Worm (Caenorhabditis elegans) whole organism, L1 larva: ENCODE results near the gene rpy-1.

Experiments
- blmp-1 ChIP-seq: fragments of 150-350 bp; optimal IDR thresholded peaks from 2 replicates; lab custom pipeline; 2014; ENCODE audit warnings: missing biosample characterization, missing genetic modification characterization
- dpl-1 ChIP-seq, 3 experiments: fragments of 150-350 bp in 2 of 3; sonication (generic microtip) in 1 of 3; optimal IDR thresholded peaks; 2 replicates each; lab custom pipeline; 2014 to 2017; ENCODE audit warnings: missing biosample characterization in 3 of 3, missing genetic modification characterization in 3 of 3, missing genetic modification reagents in 3 of 3
- dsc-1 ChIP-seq: sonication (generic microtip); optimal IDR thresholded peaks from 2 replicates; lab custom pipeline; 2016; ENCODE audit warnings: mild to moderate bottlenecking, missing genetic modification characterization, missing compliant biosample characterization
- efl-1 ChIP-seq, 4 experiments: fragments of 150-350 bp; optimal IDR thresholded peaks in 3 of 4; peaks in 1 of 4; 1 replicate in 1 of 4; 2 replicates in 3 of 4; lab custom pipeline; 2014; ENCODE audit warnings: missing biosample characterization in 2 of 4, missing genetic modification characterization in 2 of 4, missing genetic modification reagents in 2 of 4
- fkh-8 ChIP-seq: sonication (generic microtip); optimal IDR thresholded peaks from 2 replicates; lab custom pipeline; 2016; ENCODE audit warnings: mild to moderate bottlenecking, missing genetic modification characterization, missing compliant biosample characterization
- fos-1 ChIP-seq: fragments of 150-350 bp; optimal IDR thresholded peaks from 2 replicates; lab custom pipeline; 2014; ENCODE audit warnings: missing biosample characterization, missing genetic modification characterization
- grh-1 ChIP-seq: fragments of 200-800 bp; sonication (Bioruptor generic); IDR thresholded peaks from 2 replicates; pipeline ENCODE4 v1.3.6; 2022; ENCODE audit warnings: missing genetic modification reagents, missing genetic modification characterization, missing compliant biosample characterization
- hlh-17 ChIP-seq: fragments of 200-800 bp; sonication (Bioruptor generic); optimal IDR thresholded peaks from 2 replicates; lab custom pipeline; 2018; ENCODE audit warnings: missing genetic modification characterization, mild to moderate bottlenecking, missing compliant biosample characterization, moderate library complexity, borderline replicate concordance
- isw-1 ChIP-seq: fragments of 200-800 bp; sonication (Bioruptor generic); IDR thresholded peaks from 2 replicates; pipeline ENCODE4 v1.3.6; 2022; ENCODE audit warnings: missing genetic modification characterization, missing compliant biosample characterization
- lin-14 ChIP-seq: fragments of 200-800 bp; sonication (Bioruptor generic); optimal IDR thresholded peaks from 2 replicates; lab custom pipeline; 2018; ENCODE audit warnings: mild to moderate bottlenecking, missing genetic modification characterization, moderate library complexity, missing compliant biosample characterization
- lin-35 ChIP-seq, 2 experiments: fragments of 150-350 bp; optimal IDR thresholded peaks; 2 replicates each; lab custom pipeline; 2014; ENCODE audit warnings: missing biosample characterization in 2 of 2, missing genetic modification characterization in 2 of 2, missing genetic modification reagents in 2 of 2
- lin-39 ChIP-seq: fragments of 150-350 bp; optimal IDR thresholded peaks from 2 replicates; lab custom pipeline; 2014; ENCODE audit warnings: missing biosample characterization, missing genetic modification reagents, missing genetic modification characterization
- lir-3 ChIP-seq: sonication (generic microtip); optimal IDR thresholded peaks from 2 replicates; lab custom pipeline; 2016; ENCODE audit warnings: mild to moderate bottlenecking, missing genetic modification characterization, moderate library complexity, missing compliant biosample characterization; ENCODE audit not compliant: poor library complexity
- lsy-2 ChIP-seq, 2 experiments: fragments of 150-350 bp; optimal IDR thresholded peaks; 2 replicates each; lab custom pipeline; 2014; ENCODE audit warnings: missing biosample characterization in 2 of 2, missing genetic modification characterization in 2 of 2
- nhr-11 ChIP-seq: fragments of 150-350 bp; optimal IDR thresholded peaks from 2 replicates; lab custom pipeline; 2014; ENCODE audit warnings: missing biosample characterization, missing genetic modification characterization
- nhr-19 ChIP-seq: fragments of 200-800 bp; sonication (Bioruptor generic); conservative IDR thresholded peaks from 2 replicates; pipeline ENCODE4 v1.3.6; 2022; ENCODE audit warnings: missing genetic modification characterization, missing compliant biosample characterization
- nhr-20 ChIP-seq: sonication (generic microtip); optimal IDR thresholded peaks from 2 replicates; lab custom pipeline; 2016; ENCODE audit warnings: mild to moderate bottlenecking, missing genetic modification characterization, missing compliant biosample characterization
- nhr-28 ChIP-seq: fragments of 150-350 bp; optimal IDR thresholded peaks from 2 replicates; lab custom pipeline; 2014; ENCODE audit warnings: missing biosample characterization, missing genetic modification characterization
- nhr-47 ChIP-seq: sonication (generic microtip); optimal IDR thresholded peaks from 2 replicates; lab custom pipeline; 2016; ENCODE audit warnings: mild to moderate bottlenecking, missing genetic modification characterization, moderate library complexity, missing compliant biosample characterization
- nhr-71 ChIP-seq: sonication (generic microtip); optimal IDR thresholded peaks from 2 replicates; lab custom pipeline; 2016; ENCODE audit warnings: mild to moderate bottlenecking, missing genetic modification characterization, moderate library complexity, missing compliant biosample characterization
- nhr-85 ChIP-seq: sonication (generic microtip); peaks from one replicate; lab custom pipeline; 2016; ENCODE audit warnings: missing genetic modification characterization, inconsistent platforms, missing compliant biosample characterization
- rnt-1 ChIP-seq: sonication (generic microtip); optimal IDR thresholded peaks from 2 replicates; lab custom pipeline; 2016; ENCODE audit warnings: mild to moderate bottlenecking, missing genetic modification characterization, moderate library complexity, missing compliant biosample characterization
- skn-1 ChIP-seq: fragments of 150-350 bp; optimal IDR thresholded peaks from 2 replicates; lab custom pipeline; 2014; ENCODE audit warnings: missing biosample characterization, missing genetic modification characterization
- snu-23 ChIP-seq: sonication (generic microtip); optimal IDR thresholded peaks from 2 replicates; lab custom pipeline; 2016; ENCODE audit warnings: missing genetic modification characterization, missing compliant biosample characterization
- sptf-1 ChIP-seq: fragments of 150-350 bp; optimal IDR thresholded peaks from 2 replicates; lab custom pipeline; 2014; ENCODE audit warnings: missing biosample characterization, missing genetic modification characterization
- tbx-2 ChIP-seq: sonication (generic microtip); optimal IDR thresholded peaks from 2 replicates; lab custom pipeline; 2016; ENCODE audit warnings: missing genetic modification characterization, missing compliant biosample characterization
- tlp-1 ChIP-seq: fragments of 150-350 bp; optimal IDR thresholded peaks from 2 replicates; lab custom pipeline; 2014; ENCODE audit warnings: missing biosample characterization, missing genetic modification characterization
- unc-30 ChIP-seq: sonication (generic microtip); optimal IDR thresholded peaks from 2 replicates; lab custom pipeline; 2017; ENCODE audit warnings: missing biosample characterization, missing genetic modification characterization
- unc-62 ChIP-seq: fragments of 150-350 bp; optimal IDR thresholded peaks from 2 replicates; lab custom pipeline; 2014; ENCODE audit warnings: missing biosample characterization, missing genetic modification reagents, missing genetic modification characterization
- unc-86 ChIP-seq: sonication (generic microtip); optimal IDR thresholded peaks from 2 replicates; lab custom pipeline; 2016; ENCODE audit warnings: missing genetic modification characterization, missing compliant biosample characterization
- vab-15 ChIP-seq: sonication (generic microtip); optimal IDR thresholded peaks from 2 replicates; lab custom pipeline; 2017; ENCODE audit warnings: missing genotype, mild to moderate bottlenecking, missing genetic modification characterization, missing compliant biosample characterization
- ztf-4 ChIP-seq: fragments of 150-350 bp; optimal IDR thresholded peaks from 2 replicates; lab custom pipeline; 2014; ENCODE audit warnings: missing biosample characterization, missing genetic modification characterization

rpy-1 gene

DNA sequence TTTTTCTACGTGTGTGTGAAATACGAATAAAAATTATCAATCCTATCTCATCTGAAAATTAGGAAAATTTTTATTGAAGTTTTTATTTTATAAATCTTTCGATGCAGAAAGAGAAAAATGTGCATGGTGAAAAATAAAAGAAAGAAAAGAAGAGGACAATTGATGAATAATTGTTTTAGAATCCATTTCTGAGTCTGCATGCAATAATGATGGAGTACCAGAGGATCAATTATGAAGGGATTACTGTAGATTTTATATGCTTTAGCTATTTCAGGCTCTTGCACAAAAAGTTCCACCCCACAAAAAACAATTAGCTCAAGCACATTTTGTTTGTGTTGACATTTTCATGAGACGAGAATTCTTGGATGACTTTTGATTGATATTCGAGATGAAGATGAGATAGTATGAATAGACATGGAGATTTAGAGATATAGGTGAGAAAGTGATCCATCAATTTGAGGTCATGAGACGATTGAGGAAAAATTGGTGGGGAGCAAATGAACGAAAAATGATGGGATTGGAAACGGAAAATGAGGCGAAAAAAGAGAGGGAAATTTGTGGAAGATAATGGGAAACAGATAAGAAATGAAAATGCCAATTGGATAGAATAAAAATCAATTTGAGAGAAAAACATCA, at the start of gene rpy-1:
TSS of gene rpy-1 (minus strand) at position 51 of the 636 bp plus-strand sequence.
- TF ChIP-seq isw-1 (GFP tag; lab: Robert Waterston, UW), result no peak
- peak; percentile 7 for TF ChIP-seq nhr-85
- peak; percentile 60 for TF ChIP-seq rnt-1 (tag; lab: Kevin White, UChicago)
- TF ChIP-seq vab-15 (tag; lab: Kevin White, UChicago), result no peak
- TF ChIP-seq snu-23 (GFP tag; lab: Kevin White, UChicago), result peak; percentile 36
- TF ChIP-seq lin-39 (tag; lab: Kevin White, UChicago), result peak; percentile 61
- TF ChIP-seq nhr-19 (GFP tag; lab: Robert Waterston, UW), result 0 out of 2 replicates have a peak, but pooled peaks have one; percentile 13
- TF ChIP-seq lin-14, result peak; percentile 76
- TF ChIP-seq nhr-20 (tag; lab: Kevin White, UChicago), result peak; percentile 21
- TF ChIP-seq lir-3 (tag; lab: Kevin White, UChicago), result no peak
- TF ChIP-seq unc-62, result no peak
- TF ChIP-seq efl-1 (optimal IDR thresholded peaks at IDR 0.05; lab: Kevin White, UChicago), result no peak
- TF ChIP-seq efl-1 (GFP tag; optimal IDR thresholded peaks at IDR 0.05 in 1 of 2; lab: Kevin White, UChicago), result peak in 1 of 2 experiments; percentile 41
- TF ChIP-seq blmp-1, result peak; percentile 9
- TF ChIP-seq tlp-1 (tag; lab: Kevin White, UChicago), result no peak
- TF ChIP-seq nhr-71 (tag; lab: Kevin White, UChicago), result peak; percentile 68
- peak; percentile 36 to 51 for TF ChIP-seq lsy-2 (tag; optimal IDR thresholded peaks at IDR 0.05; lab: Kevin White, UChicago)
- peak; percentile 22 for TF ChIP-seq ztf-4 (tag; lab: Kevin White, UChicago)
- peak; percentile 58 for TF ChIP-seq dsc-1 (tag; lab: Kevin White, UChicago)

DNA sequence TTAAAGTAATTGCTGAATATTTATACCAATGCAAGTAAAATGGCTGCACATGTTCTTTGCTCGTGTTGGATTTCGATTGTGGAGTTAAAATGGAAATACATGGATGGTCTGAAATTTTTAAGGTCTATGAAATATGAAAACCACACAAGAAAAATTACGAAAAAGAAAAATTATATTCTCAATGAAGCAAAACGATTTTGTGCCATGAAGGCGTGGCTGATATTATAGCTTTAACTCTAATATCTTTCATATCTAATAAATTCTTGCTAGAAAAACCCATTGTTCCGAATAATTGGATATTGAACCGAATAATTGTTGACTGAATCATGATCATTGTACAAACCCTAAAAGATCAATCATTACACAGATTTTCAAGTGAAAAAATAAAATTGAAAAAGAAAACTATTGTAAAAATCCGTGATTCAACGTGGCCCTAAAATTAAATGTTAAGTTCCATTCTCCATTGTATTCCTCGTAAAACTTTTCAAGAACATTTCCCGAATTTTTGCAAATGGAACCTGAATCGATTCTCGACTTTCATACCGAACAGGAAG, 49.3 kb upstream of the rpy-1 start, which contains the start of the genes srx-95 and fis-1:
TSS of gene srx-95 (minus strand) at position 101 of the 554 bp plus-strand sequence.
TSS of gene fis-1 (plus strand) at position 504 of the 554 bp plus-strand sequence.
- TF ChIP-seq nhr-28 (tag; lab: Kevin White, UChicago) (no peak), unc-62 (no peak), grh-1 (GFP tag; lab: Robert Waterston, UW) (no peak), unc-86 (tag; lab: Kevin White, UChicago) (no peak), efl-1 (optimal IDR thresholded peaks at IDR 0.05; lab: Kevin White, UChicago) (no peak), efl-1 (GFP tag; optimal IDR thresholded peaks at IDR 0.05 in 1 of 2; lab: Kevin White, UChicago) (no peak), tlp-1 (tag; lab: Kevin White, UChicago) (no peak), nhr-47 (no peak), lin-14 (no peak), fos-1 (no peak), blmp-1 (no peak), hlh-17 (GFP tag; lab: Kevin White, UChicago) (no peak), fkh-8 (tag; lab: Kevin White, UChicago) (no peak)

DNA sequence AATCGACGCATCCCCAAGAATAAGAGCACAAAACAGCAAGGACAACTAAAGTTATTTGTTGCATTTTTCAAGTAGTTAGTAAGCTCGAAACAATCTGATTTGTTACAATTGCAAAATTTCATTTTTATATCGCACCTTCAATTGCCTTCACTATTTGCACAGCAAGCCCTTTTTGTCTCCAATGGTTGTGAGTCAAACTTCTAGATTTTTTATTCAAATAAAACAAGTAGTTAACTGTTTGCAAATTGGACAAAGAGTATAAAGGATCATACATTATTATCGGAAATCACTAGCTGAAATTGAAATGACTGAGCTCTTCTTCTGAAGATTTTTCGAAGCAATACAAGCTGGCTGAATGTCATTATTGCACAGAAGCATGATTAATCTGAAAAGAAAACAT, 47.4 kb upstream of the rpy-1 start, which contains the start of gene F41G3.21:
TSS of gene F41G3.21 (minus strand) at position 101 of the 400 bp plus-strand sequence.
- no peak for TF ChIP-seq nhr-20 (tag; lab: Kevin White, UChicago)
- TF ChIP-seq unc-30 (tag; lab: Kevin White, UChicago), result no peak
- no peak for TF ChIP-seq hlh-17 (GFP tag; lab: Kevin White, UChicago)
- no peak for TF ChIP-seq lin-35 (GFP tag; optimal IDR thresholded peaks at IDR 0.05; lab: Kevin White, UChicago)
- TF ChIP-seq sptf-1 (tag; lab: Kevin White, UChicago), result no peak
- TF ChIP-seq skn-1 (tag; lab: Kevin White, UChicago), result no peak
- no peak for TF ChIP-seq tbx-2 (tag; lab: Kevin White, UChicago)
- TF ChIP-seq dpl-1 (GFP tag; optimal IDR thresholded peaks at IDR 0.05; lab: Kevin White, UChicago), result no peak

DNA sequence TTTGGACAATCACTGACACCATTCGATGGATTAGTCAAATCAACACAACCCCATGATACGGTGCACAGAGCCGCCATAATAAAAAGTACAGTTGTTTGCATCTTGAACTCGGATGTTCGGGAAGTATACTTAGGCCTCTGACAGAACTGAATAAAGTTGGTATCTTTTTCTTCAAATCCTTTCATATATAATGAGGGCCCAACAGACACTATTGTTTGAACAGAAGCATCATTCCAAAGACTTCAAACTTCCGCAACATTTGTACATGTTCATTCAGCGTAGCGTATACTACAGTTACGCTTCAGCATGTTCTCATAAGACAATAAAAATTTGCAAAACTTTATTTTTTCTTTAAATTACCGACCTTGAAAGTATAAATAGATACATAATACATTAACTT, 46.6 kb upstream of the rpy-1 start, which contains the start of gene F41G3.19:
TSS of gene F41G3.19 (minus strand) at position 101 of the 400 bp plus-strand sequence.
- TF ChIP-seq nhr-11 (tag; lab: Kevin White, UChicago), result no peak
